Fruit fly (Drosophila melanogaster): ENCODE data around the gene Atg1.

Gene Atg1

DNA sequence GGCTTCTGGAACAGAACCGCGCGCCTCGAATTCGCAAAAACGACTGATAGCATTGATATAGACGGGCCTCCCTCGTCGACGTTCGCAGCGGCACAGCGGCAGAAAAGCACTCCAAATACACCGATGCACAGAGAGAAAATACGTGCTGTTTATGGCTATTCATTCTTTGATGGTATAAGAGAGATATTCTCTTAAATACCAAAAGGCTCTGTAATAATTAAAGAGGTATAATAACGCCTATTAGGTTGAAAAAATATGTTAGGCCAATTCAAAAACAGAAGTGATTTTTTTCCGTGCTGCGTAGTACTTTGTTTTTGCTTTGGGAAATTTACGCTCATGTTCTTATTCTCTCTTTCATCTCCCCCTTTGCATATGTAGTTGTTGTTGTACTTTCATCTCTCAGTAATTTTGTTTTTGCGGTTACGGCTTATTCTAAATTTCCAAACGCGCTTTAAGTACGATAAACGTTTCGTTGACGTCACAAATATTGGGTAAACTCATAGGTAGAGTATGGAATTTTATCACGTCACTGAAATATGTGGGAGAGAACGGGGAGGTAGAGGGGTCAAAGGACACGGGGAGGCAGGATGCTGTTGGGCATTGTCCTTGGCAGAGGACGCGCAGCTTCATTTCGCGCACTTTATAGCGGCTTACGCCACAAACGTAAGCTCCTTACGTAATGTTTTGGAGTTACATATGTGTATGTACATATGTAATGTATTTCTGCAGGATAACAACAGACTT lies 38.3 kb upstream of the Atg1 start, which contains the start of gene nebu (continued):
- TF ChIP-seq mirr (GFP tag; optimal IDR thresholded peaks at IDR 0.05) (peak; percentile 88), CG10431 (GFP tag; optimal IDR thresholded peaks at IDR 0.05) (peak; percentile 25), gt (GFP tag; IDR thresholded peaks at IDR 0.05) (no peak; the same call in none of the 2 replicates), nom (GFP tag; optimal IDR thresholded peaks at IDR 0.05) (peak; percentile 92), Oaz (GFP tag; IDR thresholded peaks at IDR 0.05) (peak; percentile 92), CG30403 (GFP tag; optimal IDR thresholded peaks at IDR 0.05) (peak; percentile 96), grn (GFP tag; optimal IDR thresholded peaks at IDR 0.05) (no peak), B-H1 (GFP tag; IDR thresholded peaks at IDR 0.05) (peak; percentile 94), Gsc (GFP tag; IDR thresholded peaks at IDR 0.05) (no peak), gsb-n (tag; optimal IDR thresholded peaks at IDR 0.05) (peak; percentile 74), fu2 (GFP tag; optimal IDR thresholded peaks at IDR 0.05) (peak; percentile 98), TFAM (GFP tag; optimal IDR thresholded peaks at IDR 0.05) (peak; percentile 29), CG18011 (GFP tag; optimal IDR thresholded peaks at IDR 0.05) (peak; percentile 85), CG6654 (GFP tag; optimal IDR thresholded peaks at IDR 0.05) (peak; percentile 69), CrebB (tag; optimal IDR thresholded peaks at IDR 0.05) (peak; percentile 95), Ptx1 (GFP tag; IDR thresholded peaks at IDR 0.05) (peak; percentile 97), so (GFP tag; IDR thresholded peaks at IDR 0.05) (peak; percentile 96), CG42726 (GFP tag; IDR thresholded peaks at IDR 0.05; ENCODE audit: partially characterized antibody) (no peak), NK7.1 (GFP tag; optimal IDR thresholded peaks at IDR 0.05) (peak; percentile 95), Myb (GFP tag; optimal IDR thresholded peaks at IDR 0.05) (peak; percentile 89), her (GFP tag; optimal IDR thresholded peaks at IDR 0.05) (peak; percentile 96), CG4707 (GFP tag; optimal IDR thresholded peaks at IDR 0.05) (peak; percentile 62), fd102C (GFP tag; optimal IDR thresholded peaks at IDR 0.05) (peak; percentile 5), sr (GFP tag; IDR thresholded peaks at IDR 0.05) (no peak; the same call in 2 of the 3 replicates), CG15479 (GFP tag; optimal IDR thresholded peaks at IDR 0.05) (no peak), ap (GFP tag; IDR thresholded peaks at IDR 0.05) (no peak; the same call in 1 of the 2 replicates), CG10147 (GFP tag; optimal IDR thresholded peaks at IDR 0.05) (peak; percentile 96), gce (GFP tag; IDR thresholded peaks at IDR 0.05) (peak; percentile 92; the same call in 2 of the 3 replicates), HLH4C (GFP tag; IDR thresholded peaks at IDR 0.05; ENCODE audit: partially characterized antibody) (no peak), unpg (GFP tag; optimal IDR thresholded peaks at IDR 0.05) (peak; percentile 96), crol (GFP tag; IDR thresholded peaks at IDR 0.05) (peak; percentile 61), odd (GFP tag; optimal IDR thresholded peaks at IDR 0.05) (peak; percentile 91), CG8290 (GFP tag; optimal IDR thresholded peaks at IDR 0.05) (peak; percentile 26), CG8290 (tag; optimal IDR thresholded peaks at IDR 0.05) (peak in 1 of 2 experiments; percentile 98), CG11695 (GFP tag; IDR thresholded peaks at IDR 0.05) (peak; percentile 96), CG1603 (tag; optimal IDR thresholded peaks at IDR 0.05) (peak; percentile 91), prd (optimal IDR thresholded peaks at IDR 0.05) (no peak), prd (GFP tag; IDR thresholded peaks at IDR 0.05) (peak; percentile 97), Fer2 (tag; optimal IDR thresholded peaks at IDR 0.05) (peak; percentile 92), CG31224 (GFP tag; IDR thresholded peaks at IDR 0.05) (peak; percentile 95), CG17328 (GFP tag; IDR thresholded peaks at IDR 0.05) (peak; percentile 95), mld (GFP tag; IDR thresholded peaks at IDR 0.05; ENCODE audit: partially characterized antibody) (no peak), MBD-R2 (GFP tag; IDR thresholded peaks at IDR 0.05) (peak; percentile 96), CG3065 (GFP tag; optimal IDR thresholded peaks at IDR 0.05) (peak; percentile 81), CG2116 (GFP tag; optimal IDR thresholded peaks at IDR 0.05) (peak; percentile 73), tll (GFP tag; optimal IDR thresholded peaks at IDR 0.05) (no peak), corto (GFP tag; optimal IDR thresholded peaks at IDR 0.05) (peak; percentile 98), CG2129 (GFP tag; IDR thresholded peaks at IDR 0.05; ENCODE audit: partially characterized antibody) (no peak), ci (GFP tag; IDR thresholded peaks at IDR 0.05) (no peak; the same call in none of the 3 replicates)

Data from whole organism, embryonic.